Worm (Caenorhabditis elegans): ENCODE data around the gene B0252.3.

- TF ChIP-seq elt-3 (tag; optimal IDR thresholded peaks at IDR 0.05) = no peak
- no peak for TF ChIP-seq nhr-76 (tag; optimal IDR thresholded peaks at IDR 0.05)
- TF ChIP-seq nhr-237 (tag; optimal IDR thresholded peaks at IDR 0.05) = no peak
- TF ChIP-seq elt-1 (tag; optimal IDR thresholded peaks at IDR 0.05; ENCODE audit: borderline replicate concordance, insufficient read depth) = no peak
Observed at ce11 chrII:6908689-6909088, 1.1 kb upstream of the B0252.3 start.

Measured in whole organism, mixed stage, embryonic.